Worm (Caenorhabditis elegans): ENCODE results near the gene F59A7.12.

F59A7.12 gene

DNA sequence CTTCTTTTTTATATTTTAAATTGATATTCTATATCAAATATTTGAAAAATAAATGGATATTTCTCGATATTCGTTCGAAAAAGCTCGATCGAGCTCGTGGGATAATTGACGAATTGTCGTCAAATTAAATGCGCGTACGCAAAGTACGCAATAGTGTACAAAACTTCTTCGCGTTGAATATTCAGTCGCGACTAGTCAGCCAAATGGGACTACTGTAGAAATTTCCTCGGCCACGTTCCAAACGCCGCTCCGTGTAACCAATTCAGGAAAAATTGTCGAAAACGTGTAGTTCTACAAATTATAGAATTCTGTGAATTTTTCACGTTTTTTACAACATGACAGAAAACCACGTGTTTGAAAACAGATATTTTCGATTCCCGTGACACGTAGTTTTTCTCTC, 21.6 kb upstream of the F59A7.12 start:
- no peak for TF ChIP-seq med-1 (GFP tag; optimal IDR thresholded peaks at IDR 0.05; ENCODE audit: insufficient read depth)
- no peak for TF ChIP-seq klf-2 (GFP tag; conservative IDR thresholded peaks at IDR 0.05)
- TF ChIP-seq tab-1 (GFP tag; IDR thresholded peaks at IDR 0.05): no peak
- no peak for TF ChIP-seq cog-1 (tag; optimal IDR thresholded peaks at IDR 0.05)
- TF ChIP-seq ref-1 (GFP tag; conservative IDR thresholded peaks at IDR 0.05): no peak
- no peak for TF ChIP-seq ztf-29 (GFP tag; IDR thresholded peaks at IDR 0.05)
- no peak for TF ChIP-seq flt-1 (GFP tag; IDR thresholded peaks at IDR 0.05)
- no peak for TF ChIP-seq T22C8.4 (GFP tag; IDR thresholded peaks at IDR 0.05)
- no peak for TF ChIP-seq ztf-23 (GFP tag; IDR thresholded peaks at IDR 0.05)

DNA sequence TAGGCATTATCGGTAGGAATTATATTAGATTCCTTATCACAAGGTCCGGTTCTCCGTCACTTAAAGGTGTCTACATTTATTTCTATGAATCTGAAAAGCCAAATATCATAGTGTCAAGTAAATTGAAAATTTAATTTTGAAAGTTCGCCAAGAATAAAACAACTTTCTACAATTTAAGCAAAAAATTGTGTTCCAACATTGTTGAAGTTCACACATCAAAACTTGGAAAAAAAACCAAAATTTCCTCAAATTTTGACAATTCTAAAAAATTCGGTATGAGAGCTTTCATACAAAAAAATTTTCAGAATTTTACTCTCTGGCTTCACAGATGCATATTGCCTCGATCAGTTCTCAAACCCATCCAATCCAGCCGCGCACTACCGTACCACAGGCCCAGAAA, 18.2 kb upstream of the F59A7.12 start, which contains the start of gene F59A7.7:
Gene F59A7.7 (plus strand): TSS at position 301 of the 400 bp plus-strand sequence.
- no peak for TF ChIP-seq cog-1 (tag; optimal IDR thresholded peaks at IDR 0.05)
- TF ChIP-seq med-1 (GFP tag; optimal IDR thresholded peaks at IDR 0.05; ENCODE audit: insufficient read depth): no peak
- TF ChIP-seq flt-1 (GFP tag; IDR thresholded peaks at IDR 0.05): no peak
- TF ChIP-seq ztf-29 (GFP tag; IDR thresholded peaks at IDR 0.05): no peak
- TF ChIP-seq ztf-23 (GFP tag; IDR thresholded peaks at IDR 0.05): no peak
- TF ChIP-seq ref-1 (GFP tag; conservative IDR thresholded peaks at IDR 0.05): no peak
- no peak for TF ChIP-seq T22C8.4 (GFP tag; IDR thresholded peaks at IDR 0.05)
- no peak for TF ChIP-seq klf-2 (GFP tag; conservative IDR thresholded peaks at IDR 0.05)
- TF ChIP-seq tab-1 (GFP tag; IDR thresholded peaks at IDR 0.05): no peak

ce11 chrV:2013824-2014223, 16.2 kb upstream of the F59A7.12 start, which contains the start of gene F59A7.11:
Gene F59A7.11, minus strand, starts transcription at chrV:2013924.
- no peak for TF ChIP-seq med-1 (GFP tag; optimal IDR thresholded peaks at IDR 0.05; ENCODE audit: insufficient read depth)
- no peak for TF ChIP-seq T22C8.4 (GFP tag; IDR thresholded peaks at IDR 0.05)
- TF ChIP-seq ref-1 (GFP tag; conservative IDR thresholded peaks at IDR 0.05): no peak
- TF ChIP-seq cog-1 (tag; optimal IDR thresholded peaks at IDR 0.05): no peak
- no peak for TF ChIP-seq ztf-29 (GFP tag; IDR thresholded peaks at IDR 0.05)
- no peak for TF ChIP-seq tab-1 (GFP tag; IDR thresholded peaks at IDR 0.05)
- TF ChIP-seq ztf-23 (GFP tag; IDR thresholded peaks at IDR 0.05): no peak
- TF ChIP-seq flt-1 (GFP tag; IDR thresholded peaks at IDR 0.05): no peak
- TF ChIP-seq klf-2 (GFP tag; conservative IDR thresholded peaks at IDR 0.05): no peak

DNA sequence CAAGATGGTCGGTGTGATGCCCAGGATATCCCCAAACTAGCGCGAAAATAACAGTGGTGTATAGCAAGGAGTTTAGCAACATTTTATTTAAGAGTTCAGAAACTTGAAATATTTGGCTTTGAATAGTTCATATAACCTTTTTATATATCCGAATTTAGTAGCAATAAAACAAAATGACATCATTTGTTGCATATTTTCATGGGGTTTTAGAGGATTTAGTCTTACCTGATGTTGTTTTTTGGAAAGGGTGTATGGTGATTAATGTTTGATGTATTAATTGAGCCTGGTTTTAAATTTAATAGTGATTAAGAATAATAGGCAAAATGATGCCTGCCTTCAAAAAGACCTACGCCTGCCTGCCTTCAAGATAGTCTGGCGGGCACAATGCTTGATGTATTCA, 13.5 kb upstream of the F59A7.12 start, which contains the start of gene F59A7.2:
Gene F59A7.2 (minus strand): TSS at position 101 of the 400 bp plus-strand sequence.
- no peak for TF ChIP-seq klf-2 (GFP tag; conservative IDR thresholded peaks at IDR 0.05)
- no peak for TF ChIP-seq med-1 (GFP tag; optimal IDR thresholded peaks at IDR 0.05; ENCODE audit: insufficient read depth)
- no peak for TF ChIP-seq flt-1 (GFP tag; IDR thresholded peaks at IDR 0.05)
- no peak for TF ChIP-seq ref-1 (GFP tag; conservative IDR thresholded peaks at IDR 0.05)
- no peak for TF ChIP-seq ztf-23 (GFP tag; IDR thresholded peaks at IDR 0.05)
- no peak for TF ChIP-seq ztf-29 (GFP tag; IDR thresholded peaks at IDR 0.05)
- no peak for TF ChIP-seq T22C8.4 (GFP tag; IDR thresholded peaks at IDR 0.05)
- no peak for TF ChIP-seq cog-1 (tag; optimal IDR thresholded peaks at IDR 0.05)
- no peak for TF ChIP-seq tab-1 (GFP tag; IDR thresholded peaks at IDR 0.05)

ce11 chrV:2018689-2019088, 11.3 kb upstream of the F59A7.12 start, which contains the start of gene F59A7.14:
Gene F59A7.14, plus strand, starts transcription at chrV:2018989.
- TF ChIP-seq tab-1 (GFP tag; IDR thresholded peaks at IDR 0.05) (no peak), ztf-23 (GFP tag; IDR thresholded peaks at IDR 0.05) (no peak), ztf-29 (GFP tag; IDR thresholded peaks at IDR 0.05) (no peak), T22C8.4 (GFP tag; IDR thresholded peaks at IDR 0.05) (no peak), cog-1 (tag; optimal IDR thresholded peaks at IDR 0.05) (no peak), ref-1 (GFP tag; conservative IDR thresholded peaks at IDR 0.05) (no peak), klf-2 (GFP tag; conservative IDR thresholded peaks at IDR 0.05) (no peak), flt-1 (GFP tag; IDR thresholded peaks at IDR 0.05) (no peak), med-1 (GFP tag; optimal IDR thresholded peaks at IDR 0.05; ENCODE audit: insufficient read depth) (no peak)

DNA sequence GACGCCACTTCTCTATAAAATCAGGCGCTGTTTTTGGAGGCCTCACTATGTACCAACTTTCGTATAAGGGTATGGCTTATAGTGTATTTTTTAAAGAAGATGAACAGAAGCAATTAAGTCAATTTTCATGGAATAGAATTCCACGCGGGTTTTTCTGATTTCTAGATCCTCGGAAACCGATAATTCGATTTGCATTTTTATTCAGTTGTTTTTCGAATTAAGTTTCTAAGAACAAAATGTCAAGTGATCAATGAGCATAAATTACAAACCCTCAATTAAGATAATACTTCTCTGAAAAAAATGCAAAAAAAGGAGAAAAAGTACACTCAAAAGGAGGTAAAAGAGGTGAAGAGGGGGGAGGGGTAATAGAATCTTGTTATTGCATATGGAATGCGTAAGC, 8.7 kb upstream of the F59A7.12 start:
- no peak for TF ChIP-seq ztf-29 (GFP tag; IDR thresholded peaks at IDR 0.05)
- TF ChIP-seq med-1 (GFP tag; optimal IDR thresholded peaks at IDR 0.05; ENCODE audit: insufficient read depth): no peak
- TF ChIP-seq ztf-23 (GFP tag; IDR thresholded peaks at IDR 0.05): no peak
- TF ChIP-seq flt-1 (GFP tag; IDR thresholded peaks at IDR 0.05): no peak
- TF ChIP-seq tab-1 (GFP tag; IDR thresholded peaks at IDR 0.05): no peak
- no peak for TF ChIP-seq klf-2 (GFP tag; conservative IDR thresholded peaks at IDR 0.05)
- TF ChIP-seq T22C8.4 (GFP tag; IDR thresholded peaks at IDR 0.05): no peak
- no peak for TF ChIP-seq cog-1 (tag; optimal IDR thresholded peaks at IDR 0.05)
- no peak for TF ChIP-seq ref-1 (GFP tag; conservative IDR thresholded peaks at IDR 0.05)

- TF ChIP-seq flt-1 (GFP tag; IDR thresholded peaks at IDR 0.05) (no peak), cog-1 (tag; optimal IDR thresholded peaks at IDR 0.05) (no peak), T22C8.4 (GFP tag; IDR thresholded peaks at IDR 0.05) (no peak), tab-1 (GFP tag; IDR thresholded peaks at IDR 0.05) (no peak), ref-1 (GFP tag; conservative IDR thresholded peaks at IDR 0.05) (no peak), ztf-29 (GFP tag; IDR thresholded peaks at IDR 0.05) (no peak), ztf-23 (GFP tag; IDR thresholded peaks at IDR 0.05) (no peak), klf-2 (GFP tag; conservative IDR thresholded peaks at IDR 0.05) (no peak), med-1 (GFP tag; optimal IDR thresholded peaks at IDR 0.05; ENCODE audit: insufficient read depth) (no peak)
Measured at ce11 chrV:2022374-2022773, 7.6 kb upstream of the F59A7.12 start, which contains the start of gene F59A7.5. Gene F59A7.5, plus strand, starts transcription at chrV:2022674.

DNA sequence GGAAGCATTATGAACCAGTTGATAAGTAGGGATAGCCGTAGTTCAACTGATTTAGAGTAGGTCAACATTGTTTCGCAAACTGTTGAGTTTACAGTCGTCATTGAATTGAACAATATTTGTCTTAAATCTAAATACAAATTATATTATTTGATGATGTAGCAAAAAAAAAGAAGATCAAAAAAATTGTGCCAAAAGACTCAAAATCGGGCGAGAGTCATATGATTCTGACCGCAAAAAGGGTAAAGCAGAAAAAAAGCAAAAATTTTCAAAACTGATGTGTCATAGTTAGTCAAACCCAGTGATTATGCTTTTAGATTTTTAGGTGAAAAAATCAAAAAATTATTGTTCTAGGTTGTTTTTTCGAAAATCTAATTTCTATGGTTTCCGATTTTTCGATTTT, 2.2 kb upstream of the F59A7.12 start, which contains the start of gene srab-13:
Gene srab-13 (minus strand): TSS at position 101 of the 400 bp plus-strand sequence.
- TF ChIP-seq ztf-23 (GFP tag; IDR thresholded peaks at IDR 0.05) (no peak), T22C8.4 (GFP tag; IDR thresholded peaks at IDR 0.05) (no peak), flt-1 (GFP tag; IDR thresholded peaks at IDR 0.05) (no peak), tab-1 (GFP tag; IDR thresholded peaks at IDR 0.05) (no peak), klf-2 (GFP tag; conservative IDR thresholded peaks at IDR 0.05) (no peak), cog-1 (tag; optimal IDR thresholded peaks at IDR 0.05) (no peak), med-1 (GFP tag; optimal IDR thresholded peaks at IDR 0.05; ENCODE audit: insufficient read depth) (no peak), ztf-29 (GFP tag; IDR thresholded peaks at IDR 0.05) (no peak), ref-1 (GFP tag; conservative IDR thresholded peaks at IDR 0.05) (no peak)

- no peak for TF ChIP-seq ztf-29 (GFP tag; IDR thresholded peaks at IDR 0.05)
- TF ChIP-seq klf-2 (GFP tag; conservative IDR thresholded peaks at IDR 0.05): no peak
- TF ChIP-seq tab-1 (GFP tag; IDR thresholded peaks at IDR 0.05): no peak
- TF ChIP-seq ref-1 (GFP tag; conservative IDR thresholded peaks at IDR 0.05): no peak
- no peak for TF ChIP-seq flt-1 (GFP tag; IDR thresholded peaks at IDR 0.05)
- no peak for TF ChIP-seq med-1 (GFP tag; optimal IDR thresholded peaks at IDR 0.05; ENCODE audit: insufficient read depth)
- TF ChIP-seq ztf-23 (GFP tag; IDR thresholded peaks at IDR 0.05): no peak
- TF ChIP-seq cog-1 (tag; optimal IDR thresholded peaks at IDR 0.05): no peak
Measured at ce11 chrV:2030661-2031060, 684 bp downstream of the F59A7.12 start.
